Worm (Caenorhabditis elegans): ENCODE measurements around the gene D1054.18.
A peak's percentile ranks its signal among the peaks of the same experiment; 100 is the strongest.

D1054.18 gene

ce11 chrV:10824711-10825110 lies 23.7 kb upstream of the D1054.18 start, which contains the start of gene nrx-1:
nrx-1 (plus strand) TSS chrV:10825011.
- no peak for TF ChIP-seq lin-39 (tag; optimal IDR thresholded peaks at IDR 0.05)
- no peak for TF ChIP-seq nhr-12 (tag; optimal IDR thresholded peaks at IDR 0.05)
- TF ChIP-seq ceh-28 (tag; optimal IDR thresholded peaks at IDR 0.05), result no peak
- TF ChIP-seq nhr-43 (tag; optimal IDR thresholded peaks at IDR 0.05; ENCODE audit: poor library complexity, severe bottlenecking), result no peak
- TF ChIP-seq nfya-1 (tag; optimal IDR thresholded peaks at IDR 0.05; ENCODE audit: insufficient read depth), result no peak
- no peak for TF ChIP-seq tbx-2 (tag; optimal IDR thresholded peaks at IDR 0.05)
- TF ChIP-seq egl-27 (tag; optimal IDR thresholded peaks at IDR 0.05), result no peak
- no peak for TF ChIP-seq ama-1 (optimal IDR thresholded peaks at IDR 0.05)
- TF ChIP-seq nhr-23 (tag; optimal IDR thresholded peaks at IDR 0.05), result no peak
- no peak for TF ChIP-seq mml-1 (tag; optimal IDR thresholded peaks at IDR 0.05)
- TF ChIP-seq nhr-67 (tag; optimal IDR thresholded peaks at IDR 0.05), result no peak
- TF ChIP-seq egl-5 (tag; optimal IDR thresholded peaks at IDR 0.05), result no peak
- TF ChIP-seq elt-1 (tag; optimal IDR thresholded peaks at IDR 0.05), result no peak
- TF ChIP-seq zag-1 (tag; optimal IDR thresholded peaks at IDR 0.05), result no peak
- no peak for TF ChIP-seq ceh-82 (tag; optimal IDR thresholded peaks at IDR 0.05)
- TF ChIP-seq nhr-76 (tag; optimal IDR thresholded peaks at IDR 0.05), result no peak
- no peak for TF ChIP-seq ztf-11 (tag; optimal IDR thresholded peaks at IDR 0.05)
- no peak for TF ChIP-seq elt-2 (tag; optimal IDR thresholded peaks at IDR 0.05)

ce11 chrV:10818498-10818897 lies 17.5 kb upstream of the D1054.18 start:
- TF ChIP-seq nhr-67 (tag; optimal IDR thresholded peaks at IDR 0.05) (no peak), skn-1 (tag; optimal IDR thresholded peaks at IDR 0.05) (no peak), unc-39 (tag; optimal IDR thresholded peaks at IDR 0.05) (no peak), nfya-1 (tag; optimal IDR thresholded peaks at IDR 0.05; ENCODE audit: insufficient read depth) (no peak), nhr-11 (tag; optimal IDR thresholded peaks at IDR 0.05) (no peak), fkh-10 (GFP tag; optimal IDR thresholded peaks at IDR 0.05) (no peak), ama-1 (optimal IDR thresholded peaks at IDR 0.05) (no peak), jun-1 (tag; optimal IDR thresholded peaks at IDR 0.05) (no peak), lin-15B (tag; optimal IDR thresholded peaks at IDR 0.05) (no peak), snpc-4 (tag; optimal IDR thresholded peaks at IDR 0.05) (no peak), ztf-11 (tag; optimal IDR thresholded peaks at IDR 0.05) (no peak), nhr-237 (tag; optimal IDR thresholded peaks at IDR 0.05) (no peak), elt-1 (tag; optimal IDR thresholded peaks at IDR 0.05) (no peak), nhr-25 (tag; optimal IDR thresholded peaks at IDR 0.05) (no peak), pqm-1 (tag; optimal IDR thresholded peaks at IDR 0.05) (no peak), zag-1 (tag; optimal IDR thresholded peaks at IDR 0.05) (no peak), nhr-28 (tag; optimal IDR thresholded peaks at IDR 0.05) (no peak), mdl-1 (tag; optimal IDR thresholded peaks at IDR 0.05) (no peak), fkh-2 (tag; optimal IDR thresholded peaks at IDR 0.05) (no peak), nhr-77 (tag; optimal IDR thresholded peaks at IDR 0.05) (no peak)

ce11 chrV:10816831-10817230 lies 15.8 kb upstream of the D1054.18 start:
- no peak for TF ChIP-seq egl-5 (tag; optimal IDR thresholded peaks at IDR 0.05)
- peak; percentile 25 for TF ChIP-seq fkh-10 (GFP tag; optimal IDR thresholded peaks at IDR 0.05)

- TF ChIP-seq elt-3 (tag; optimal IDR thresholded peaks at IDR 0.05) (no peak), lin-39 (tag; optimal IDR thresholded peaks at IDR 0.05) (no peak), mdl-1 (tag; optimal IDR thresholded peaks at IDR 0.05) (no peak), nhr-11 (tag; optimal IDR thresholded peaks at IDR 0.05) (no peak), nhr-67 (tag; optimal IDR thresholded peaks at IDR 0.05) (no peak), egl-27 (tag; optimal IDR thresholded peaks at IDR 0.05) (no peak), nhr-237 (tag; optimal IDR thresholded peaks at IDR 0.05) (no peak), fkh-10 (GFP tag; optimal IDR thresholded peaks at IDR 0.05) (no peak), lin-15B (tag; optimal IDR thresholded peaks at IDR 0.05) (no peak), ceh-16 (tag; optimal IDR thresholded peaks at IDR 0.05) (no peak), nhr-28 (tag; optimal IDR thresholded peaks at IDR 0.05) (no peak), ceh-9 (tag; optimal IDR thresholded peaks at IDR 0.05) (no peak), snpc-4 (tag; optimal IDR thresholded peaks at IDR 0.05) (no peak), elt-2 (tag; optimal IDR thresholded peaks at IDR 0.05) (no peak), hmg-11 (tag; optimal IDR thresholded peaks at IDR 0.05) (no peak), fos-1 (tag; optimal IDR thresholded peaks at IDR 0.05) (no peak), elt-1 (tag; optimal IDR thresholded peaks at IDR 0.05) (no peak)
Observed at ce11 chrV:10814333-10814732, 13.3 kb upstream of the D1054.18 start.
